Fruit fly (Drosophila melanogaster): ENCODE results near the gene Gr10a.

The Gr10a gene

DNA sequence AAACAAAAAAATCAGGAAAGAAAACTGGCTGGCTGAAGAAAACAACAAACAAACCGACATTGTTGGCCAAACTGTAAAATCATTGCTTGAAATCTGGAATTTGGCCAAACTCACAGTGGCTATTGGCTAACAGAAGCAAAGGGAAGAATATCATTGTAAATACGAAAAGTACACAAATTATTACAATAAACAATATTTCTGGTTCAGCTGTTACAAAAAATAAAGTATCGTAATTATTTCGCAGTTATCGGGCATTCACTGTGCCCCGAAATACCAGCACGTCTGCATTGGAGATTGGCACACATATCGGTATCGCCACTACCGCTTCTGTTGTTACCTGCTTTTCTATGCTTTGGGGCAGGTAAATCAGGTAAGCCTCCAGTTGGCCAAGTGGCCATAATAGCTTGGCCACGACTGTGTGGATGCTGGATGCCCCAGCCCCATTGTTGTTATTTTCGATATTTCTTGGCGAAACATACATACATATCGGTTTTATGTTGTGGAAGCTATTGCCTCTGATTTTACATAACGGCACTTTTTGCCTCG lies 33.9 kb upstream of the Gr10a start (continued):
- TF ChIP-seq Lhr (GFP tag; optimal IDR thresholded peaks at IDR 0.05) (no peak), B-H2 (GFP tag; optimal IDR thresholded peaks at IDR 0.05) (no peak), Ada2b (GFP tag; IDR thresholded peaks at IDR 0.05) (peak; percentile 64), cg (GFP tag; optimal IDR thresholded peaks at IDR 0.05) (no peak), sc (optimal IDR thresholded peaks at IDR 0.05) (no peak), sc (GFP tag; optimal IDR thresholded peaks at IDR 0.05) (no peak), Bdp1 (GFP tag; optimal IDR thresholded peaks at IDR 0.05) (no peak), ham (GFP tag; IDR thresholded peaks at IDR 0.05) (no peak), Ravus (GFP tag; IDR thresholded peaks at IDR 0.05) (no peak), Atf6 (GFP tag; IDR thresholded peaks at IDR 0.05) (peak; percentile 67), CG9876 (GFP tag; optimal IDR thresholded peaks at IDR 0.05) (no peak), Rx (GFP tag; IDR thresholded peaks at IDR 0.05) (no peak), CG1602 (GFP tag; optimal IDR thresholded peaks at IDR 0.05) (peak; percentile 25), repo (GFP tag; optimal IDR thresholded peaks at IDR 0.05) (no peak), Xbp1 (GFP tag; optimal IDR thresholded peaks at IDR 0.05) (peak; percentile 60), CG12155 (GFP tag; optimal IDR thresholded peaks at IDR 0.05) (no peak), Atf-2 (GFP tag; optimal IDR thresholded peaks at IDR 0.05) (no peak), CG17829 (tag; optimal IDR thresholded peaks at IDR 0.05) (peak; percentile 15), Kr (GFP tag; optimal IDR thresholded peaks at IDR 0.05) (no peak), ewg (GFP tag; optimal IDR thresholded peaks at IDR 0.05) (no peak), CG16815 (GFP tag; optimal IDR thresholded peaks at IDR 0.05) (no peak), crc (GFP tag; optimal IDR thresholded peaks at IDR 0.05) (no peak), odd (GFP tag; optimal IDR thresholded peaks at IDR 0.05) (no peak), Abd-B (GFP tag; optimal IDR thresholded peaks at IDR 0.05) (no peak), Stat92E (GFP tag; optimal IDR thresholded peaks at IDR 0.05) (no peak), grau (tag; optimal IDR thresholded peaks at IDR 0.05) (peak; percentile 82), CG4282 (GFP tag; optimal IDR thresholded peaks at IDR 0.05) (no peak), oc (tag; optimal IDR thresholded peaks at IDR 0.05) (no peak), fd102C (GFP tag; optimal IDR thresholded peaks at IDR 0.05) (no peak), aop (GFP tag; IDR thresholded peaks at IDR 0.05) (no peak), crp (GFP tag; optimal IDR thresholded peaks at IDR 0.05) (no peak), CG6254 (GFP tag; optimal IDR thresholded peaks at IDR 0.05) (no peak), lilli (GFP tag; optimal IDR thresholded peaks at IDR 0.05) (peak; percentile 67), CG6854 (GFP tag; optimal IDR thresholded peaks at IDR 0.05) (no peak), so (GFP tag; IDR thresholded peaks at IDR 0.05) (peak; percentile 38; the same call in 1 of the 3 replicates), CG3163 (GFP tag; optimal IDR thresholded peaks at IDR 0.05) (peak; percentile 1), amos (GFP tag; IDR thresholded peaks at IDR 0.05; ENCODE audit: partially characterized antibody) (no peak), CG32767 (GFP tag; IDR thresholded peaks at IDR 0.05) (no peak), E2f2 (GFP tag; IDR thresholded peaks at IDR 0.05) (peak; percentile 24; the same call in 1 of the 2 replicates), CG11723 (GFP tag; optimal IDR thresholded peaks at IDR 0.05) (peak; percentile 20), ara (GFP tag; IDR thresholded peaks at IDR 0.05) (no peak), Hr3 (GFP tag; optimal IDR thresholded peaks at IDR 0.05) (no peak), CG11085 (GFP tag; IDR thresholded peaks at IDR 0.05) (peak; percentile 60; the same call in 1 of the 2 replicates), mld (GFP tag; IDR thresholded peaks at IDR 0.05; ENCODE audit: partially characterized antibody) (no peak), CG42726 (GFP tag; IDR thresholded peaks at IDR 0.05; ENCODE audit: partially characterized antibody) (no peak), vnd (GFP tag; IDR thresholded peaks at IDR 0.05; ENCODE audit: partially characterized antibody) (no peak), Dbx (GFP tag; IDR thresholded peaks at IDR 0.05) (peak; percentile 33; the same call in 1 of the 3 replicates), bbx (GFP tag; IDR thresholded peaks at IDR 0.05; ENCODE audit: partially characterized antibody) (no peak), CG7271 (tag; optimal IDR thresholded peaks at IDR 0.05) (no peak), CG1792 (GFP tag; optimal IDR thresholded peaks at IDR 0.05) (peak; percentile 24), Myb (GFP tag; optimal IDR thresholded peaks at IDR 0.05) (peak; percentile 17)
